Worm (Caenorhabditis elegans) whole organism, L4 larva: ENCODE data around the gene dyf-19.

Experiments
- mdl-1 ChIP-seq, 2 experiments: fragments of 150-350 bp in 1 of 2; sonication (generic microtip) in 1 of 2; optimal IDR thresholded peaks; 2 replicates each; lab custom pipeline; 2014 to 2017; ENCODE audit warnings: missing biosample characterization in 2 of 2, missing genetic modification characterization in 2 of 2
- nhr-28 ChIP-seq: fragments of 150-350 bp; optimal IDR thresholded peaks from 2 replicates; lab custom pipeline; 2014; ENCODE audit warnings: missing biosample characterization, missing genetic modification characterization
- unc-39 ChIP-seq: sonication (generic microtip); optimal IDR thresholded peaks from 2 replicates; lab custom pipeline; 2017; ENCODE audit warnings: missing biosample characterization, missing genetic modification characterization
- zag-1 ChIP-seq: fragments of 150-350 bp; optimal IDR thresholded peaks from 2 replicates; lab custom pipeline; 2014; ENCODE audit warnings: missing biosample characterization, missing genetic modification characterization

DNA sequence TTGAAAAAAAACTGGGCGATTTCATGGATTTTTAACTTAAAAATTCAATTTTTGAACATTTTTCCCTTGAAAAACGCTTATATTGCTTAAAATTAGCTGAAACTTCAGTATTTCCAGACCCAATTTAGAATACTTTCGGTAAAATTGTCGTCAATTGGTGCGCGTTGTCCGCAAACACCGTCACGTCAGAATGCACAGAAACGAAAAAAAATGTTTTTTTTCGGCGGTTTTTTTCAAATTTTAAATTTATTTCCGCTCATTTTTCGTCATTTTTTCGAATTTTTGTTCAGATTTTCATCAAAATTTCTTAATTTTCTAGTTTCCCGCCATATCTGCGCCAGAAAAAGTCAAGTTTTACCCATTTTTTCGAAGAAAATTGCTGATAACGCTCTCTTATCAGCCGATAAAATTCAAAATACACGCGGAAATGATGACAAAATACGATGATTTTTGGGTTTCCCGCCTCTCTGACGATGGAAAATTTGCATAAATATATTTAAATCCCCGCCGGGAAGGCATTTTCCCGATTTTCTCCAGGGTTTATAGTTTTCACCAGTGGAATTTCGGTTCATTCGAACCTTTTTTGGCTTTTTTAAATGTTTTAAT, 48.6 kb downstream of the dyf-19 start:
- TF ChIP-seq mdl-1 (tag; optimal IDR thresholded peaks at IDR 0.05; lab: Kevin White, UChicago) (no peak), zag-1 (tag; lab: Kevin White, UChicago) (no peak), unc-39 (tag; lab: Kevin White, UChicago) (no peak), nhr-28 (tag; lab: Kevin White, UChicago) (no peak)
